Worm (Caenorhabditis elegans) whole organism, L4 larva: ENCODE results near the gene cosa-1.

Experiments used
- F10B5.3 ChIP-seq: sonication (generic microtip); optimal IDR thresholded peaks from 2 replicates; lab custom pipeline; 2016; ENCODE audit warnings: mild to moderate bottlenecking, missing genetic modification characterization, missing compliant biosample characterization
- F26F4.8 ChIP-seq: fragments of 200-800 bp; sonication (Bioruptor generic); conservative IDR thresholded peaks from 2 replicates; pipeline ENCODE4 v1.3.6; 2022; ENCODE audit warnings: missing genetic modification characterization, missing compliant biosample characterization
- F44E2.7 ChIP-seq: fragments of 200-800 bp; sonication (Bioruptor generic); IDR thresholded peaks from 2 replicates; pipeline ENCODE4 v2.1.2; 2022; ENCODE audit warnings: missing genetic modification characterization, missing compliant biosample characterization
- F49E8.2 ChIP-seq: sonication (generic microtip); optimal IDR thresholded peaks from 2 replicates; lab custom pipeline; 2016; ENCODE audit warnings: missing compliant biosample characterization, mild to moderate bottlenecking, missing genetic modification characterization, borderline replicate concordance
- R02D3.7 ChIP-seq: fragments of 150-350 bp; sonication (generic microtip); optimal IDR thresholded peaks from 3 replicates; lab custom pipeline; 2014; ENCODE audit warnings: missing biosample characterization, missing genetic modification characterization
- T26A8.4 ChIP-seq: fragments of 200-800 bp; sonication (Bioruptor generic); IDR thresholded peaks from 2 replicates; pipeline ENCODE4 v1.3.6; 2022; ENCODE audit warnings: missing genetic modification characterization, missing compliant biosample characterization
- Y105C5A.15 ChIP-seq: fragments of 200-800 bp; sonication (Bioruptor generic); IDR thresholded peaks from 2 replicates; pipeline ENCODE4 v1.3.6; 2022; ENCODE audit warnings: missing genetic modification characterization, missing compliant biosample characterization
- ZK337.2 ChIP-seq: fragments of 200-800 bp; sonication (Bioruptor generic); IDR thresholded peaks from 2 replicates; pipeline ENCODE4 v1.3.6; 2022; ENCODE audit warnings: missing genetic modification reagents, missing genetic modification characterization, missing compliant biosample characterization
- aha-1 ChIP-seq: fragments of 150-350 bp; peaks from one replicate; lab custom pipeline; 2014; ENCODE audit warnings: missing biosample characterization, missing genetic modification characterization
- ama-1 ChIP-seq: fragments of 150-350 bp; optimal IDR thresholded peaks from 2 replicates; lab custom pipeline; 2014; ENCODE audit warnings: inconsistent platforms, mixed read lengths
- attf-4 ChIP-seq: sonication (generic microtip); optimal IDR thresholded peaks from 3 replicates; lab custom pipeline; 2017; ENCODE audit warnings: missing biosample characterization, missing genetic modification characterization
- ceh-20 ChIP-seq: fragments of 200-800 bp; sonication (Bioruptor generic); IDR thresholded peaks from 2 replicates; pipeline ENCODE4 v1.3.6; 2022; ENCODE audit warnings: missing genetic modification reagents, missing genetic modification characterization, missing compliant biosample characterization
- ceh-28 ChIP-seq: fragments of 150-350 bp; optimal IDR thresholded peaks from 2 replicates; lab custom pipeline; 2014; ENCODE audit warnings: missing biosample characterization, missing genetic modification reagents, missing genetic modification characterization
- ceh-44 ChIP-seq: fragments of 200-800 bp; sonication (Bioruptor generic); IDR thresholded peaks from 2 replicates; pipeline ENCODE4 v1.3.6; 2022; ENCODE audit warnings: missing genetic modification reagents, missing genetic modification characterization, missing compliant biosample characterization
- ces-1 ChIP-seq: fragments of 150-350 bp; sonication (generic microtip); optimal IDR thresholded peaks from 4 replicates; lab custom pipeline; 2014; ENCODE audit warnings: missing biosample characterization, missing genetic modification reagents, missing genetic modification characterization
- cey-2 ChIP-seq: sonication (generic microtip); optimal IDR thresholded peaks from 3 replicates; lab custom pipeline; 2017; ENCODE audit warnings: missing genetic modification characterization, mild to moderate bottlenecking, missing compliant biosample characterization, antibody characterized with exemption, borderline replicate concordance; ENCODE audit not compliant: insufficient read depth
- daf-16 ChIP-seq, 3 experiments: sonication (generic microtip); optimal IDR thresholded peaks; 2 replicates each; lab custom pipeline; 2016 to 2017; ENCODE audit warnings: missing genetic modification characterization in 3 of 3, missing genetic modification reagents in 3 of 3, mild to moderate bottlenecking in 2 of 3, missing compliant biosample characterization in 2 of 3, missing biosample characterization in 1 of 3, moderate library complexity in 1 of 3
- daf-8 ChIP-seq: fragments of 200-800 bp; sonication (Bioruptor generic); IDR thresholded peaks from 2 replicates; pipeline ENCODE4 v1.3.6; 2022; ENCODE audit warnings: missing genetic modification characterization, missing compliant biosample characterization
- dve-1 ChIP-seq: sonication (generic microtip); optimal IDR thresholded peaks from 2 replicates; lab custom pipeline; 2017; ENCODE audit warnings: antibody characterized with exemption, mild to moderate bottlenecking, missing genetic modification characterization, missing compliant biosample characterization; ENCODE audit not compliant: insufficient read depth
- egl-27 ChIP-seq: sonication (generic microtip); optimal IDR thresholded peaks from 3 replicates; lab custom pipeline; 2017; ENCODE audit warnings: missing biosample characterization, missing genetic modification reagents, missing genetic modification characterization
- fkh-10 ChIP-seq: fragments of 150-350 bp; optimal IDR thresholded peaks from 2 replicates; lab custom pipeline; 2014; ENCODE audit warnings: missing biosample characterization, missing genetic modification reagents, missing genetic modification characterization
- fos-1 ChIP-seq: fragments of 150-350 bp; optimal IDR thresholded peaks from 2 replicates; lab custom pipeline; 2014; ENCODE audit warnings: missing biosample characterization, missing genetic modification characterization
- gei-8 ChIP-seq: fragments of 200-800 bp; sonication (Bioruptor generic); optimal IDR thresholded peaks from 2 replicates; lab custom pipeline; 2018; ENCODE audit warnings: mild to moderate bottlenecking, missing genetic modification characterization, missing compliant biosample characterization
- hlh-11 ChIP-seq: fragments of 200-800 bp; sonication (Bioruptor generic); optimal IDR thresholded peaks from 2 replicates; lab custom pipeline; 2018; ENCODE audit warnings: mild to moderate bottlenecking, missing genetic modification characterization, missing compliant biosample characterization
- jun-1 ChIP-seq: fragments of 150-350 bp; optimal IDR thresholded peaks from 2 replicates; lab custom pipeline; 2014; ENCODE audit warnings: missing biosample characterization, missing genetic modification reagents, missing genetic modification characterization
- lin-1 ChIP-seq: fragments of 200-800 bp; sonication (Bioruptor generic); IDR thresholded peaks from 2 replicates; pipeline ENCODE4 v1.3.6; 2022; ENCODE audit warnings: missing genetic modification reagents, missing genetic modification characterization, missing compliant biosample characterization
- lin-13 ChIP-seq: fragments of 150-350 bp; optimal IDR thresholded peaks from 2 replicates; lab custom pipeline; 2014; ENCODE audit warnings: missing biosample characterization, missing genetic modification reagents, missing genetic modification characterization
- lin-29 ChIP-seq: fragments of 200-800 bp; sonication (Bioruptor generic); IDR thresholded peaks from 2 replicates; pipeline ENCODE4 v1.3.6; 2022; ENCODE audit warnings: missing genetic modification reagents, missing genetic modification characterization, missing compliant biosample characterization
- lin-38 ChIP-seq: fragments of 200-800 bp; sonication (Bioruptor generic); IDR thresholded peaks from 2 replicates; pipeline ENCODE4 v1.3.6; 2022; ENCODE audit warnings: missing genetic modification reagents, missing genetic modification characterization, missing compliant biosample characterization
- lsy-2 ChIP-seq, 2 experiments: fragments of 150-350 bp in 1 of 2; sonication (generic microtip) in 1 of 2; optimal IDR thresholded peaks; 2 replicates each; lab custom pipeline; 2014 to 2017; ENCODE audit warnings: missing biosample characterization in 2 of 2, missing genetic modification characterization in 2 of 2
- madf-5 ChIP-seq, 2 experiments: fragments of 200-800 bp; sonication (Bioruptor generic); IDR thresholded peaks; 2 replicates each; pipeline ENCODE4 v1.3.6; 2022; ENCODE audit warnings: missing compliant biosample characterization in 2 of 2, missing genetic modification characterization in 2 of 2
- mdl-1 ChIP-seq, 2 experiments: fragments of 150-350 bp in 1 of 2; sonication (generic microtip) in 1 of 2; optimal IDR thresholded peaks; 2 replicates each; lab custom pipeline; 2014 to 2017; ENCODE audit warnings: missing biosample characterization in 2 of 2, missing genetic modification characterization in 2 of 2
- mep-1 ChIP-seq: fragments of 150-350 bp; sonication (generic microtip); optimal IDR thresholded peaks from 3 replicates; lab custom pipeline; 2014; ENCODE audit warnings: missing biosample characterization, missing genetic modification characterization
- mxl-2 ChIP-seq: fragments of 200-800 bp; sonication (Bioruptor generic); conservative IDR thresholded peaks from 2 replicates; pipeline ENCODE4 v1.3.6; 2022; ENCODE audit warnings: missing genetic modification reagents, missing genetic modification characterization, missing compliant biosample characterization
- pha-4 ChIP-seq, 2 experiments: fragments of 150-350 bp in 1 of 2; fragments of 200-800 bp in 1 of 2; sonication (Bioruptor generic) in 1 of 2; IDR thresholded peaks in 1 of 2; optimal IDR thresholded peaks in 1 of 2; 2 replicates each; pipeline versions ENCODE4 v1.3.6 to Lab custom; 2014 to 2022; ENCODE audit warnings: missing genetic modification characterization in 2 of 2, missing genetic modification reagents in 2 of 2, missing biosample characterization in 1 of 2, missing compliant biosample characterization in 1 of 2
- rbr-2 ChIP-seq: sonication (generic microtip); optimal IDR thresholded peaks from 2 replicates; lab custom pipeline; 2016; ENCODE audit warnings: missing genotype, missing genetic modification characterization, missing compliant biosample characterization
- sdz-12 ChIP-seq: fragments of 200-800 bp; sonication (Bioruptor generic); optimal IDR thresholded peaks from 2 replicates; lab custom pipeline; 2018; ENCODE audit warnings: mild to moderate bottlenecking, missing genetic modification characterization, missing compliant biosample characterization
- set-16 ChIP-seq: fragments of 200-800 bp; sonication (Bioruptor generic); IDR thresholded peaks from 2 replicates; pipeline ENCODE4 v1.3.6; 2022; ENCODE audit warnings: missing genetic modification reagents, missing genetic modification characterization, missing compliant biosample characterization
- skn-1 ChIP-seq: fragments of 150-350 bp; optimal IDR thresholded peaks from 2 replicates; lab custom pipeline; 2014; ENCODE audit warnings: missing biosample characterization, missing genetic modification characterization
- snpc-1.2 ChIP-seq: fragments of 200-800 bp; sonication (Bioruptor generic); IDR thresholded peaks from 2 replicates; pipeline ENCODE4 v1.3.6; 2022; ENCODE audit warnings: missing genetic modification reagents, missing genetic modification characterization, missing compliant biosample characterization
- spr-1 ChIP-seq: sonication (generic microtip); optimal IDR thresholded peaks from 2 replicates; lab custom pipeline; 2016; ENCODE audit warnings: mild to moderate bottlenecking, missing genetic modification characterization, missing compliant biosample characterization
- tag-97 ChIP-seq: fragments of 200-800 bp; sonication (Bioruptor generic); IDR thresholded peaks from 2 replicates; pipeline ENCODE4 v1.3.6; 2022; ENCODE audit warnings: missing genetic modification characterization, missing compliant biosample characterization
- tra-1 ChIP-seq: fragments of 200-800 bp; sonication (Bioruptor generic); IDR thresholded peaks from 2 replicates; pipeline ENCODE4 v1.3.6; 2022; ENCODE audit warnings: missing genetic modification reagents, missing genetic modification characterization, missing compliant biosample characterization
- unc-130 ChIP-seq: sonication (generic microtip); optimal IDR thresholded peaks from 2 replicates; lab custom pipeline; 2016; ENCODE audit warnings: missing genetic modification reagents, missing genetic modification characterization, missing compliant biosample characterization
- unc-39 ChIP-seq: sonication (generic microtip); optimal IDR thresholded peaks from 2 replicates; lab custom pipeline; 2017; ENCODE audit warnings: missing biosample characterization, missing genetic modification characterization
- vab-7 ChIP-seq: fragments of 200-800 bp; sonication (Bioruptor generic); IDR thresholded peaks from 2 replicates; pipeline ENCODE4 v1.3.6; 2022; ENCODE audit warnings: missing genetic modification reagents, missing genetic modification characterization, missing compliant biosample characterization
- ztf-7 ChIP-seq: fragments of 150-350 bp; optimal IDR thresholded peaks from 2 replicates; lab custom pipeline; 2014; ENCODE audit warnings: missing biosample characterization, missing genetic modification characterization

The cosa-1 gene

DNA sequence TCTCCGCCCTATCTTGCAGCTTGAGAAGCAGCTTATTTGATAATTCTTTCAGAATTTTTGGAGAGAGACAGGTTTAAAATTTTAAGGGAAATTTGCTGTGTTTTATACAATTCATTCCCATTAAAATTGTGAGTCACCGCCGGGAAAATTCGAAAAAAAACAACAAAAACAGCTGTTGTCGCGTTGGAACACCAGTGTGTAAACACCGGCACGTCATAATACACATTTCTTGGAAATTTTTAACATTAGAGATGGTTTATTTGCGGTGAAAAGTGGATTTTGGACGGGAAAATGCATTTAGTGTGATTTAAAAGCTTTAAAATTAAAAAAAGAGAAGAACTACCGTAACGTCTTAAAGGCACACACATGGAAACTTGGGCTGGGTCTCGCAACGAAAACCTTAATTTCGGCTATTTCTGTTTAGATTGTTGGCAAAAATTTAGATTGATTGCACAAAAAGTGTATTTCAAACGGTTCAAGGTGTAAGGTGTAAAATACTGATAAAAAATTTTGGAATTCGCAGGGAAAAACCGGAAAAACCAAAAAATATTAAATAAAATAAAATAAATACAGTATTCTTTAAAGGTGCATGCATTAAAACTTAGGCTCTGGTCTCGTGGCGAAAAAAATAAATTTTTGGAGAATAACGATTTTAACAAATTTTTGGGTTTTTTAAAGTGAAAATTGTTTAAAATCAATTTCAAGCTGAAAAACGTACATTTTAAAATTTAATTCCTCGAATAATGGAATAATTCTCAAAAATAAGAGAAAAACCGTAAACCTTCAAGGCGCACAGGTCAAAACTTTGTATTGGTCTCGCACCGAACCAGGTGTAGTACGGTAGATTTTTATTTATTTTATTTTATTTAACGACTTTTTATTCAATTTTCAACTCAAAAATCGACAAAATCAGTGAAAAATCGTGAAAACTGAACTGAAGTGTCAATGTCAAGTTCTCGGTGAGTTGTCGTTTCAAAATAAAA is at the start of gene cosa-1:
Gene cosa-1, plus strand, starts transcription at position 896 of the 983 bp plus-strand sequence.
- TF ChIP-seq unc-39 (tag; lab: Kevin White, UChicago) (no peak), attf-4 (tag; lab: Kevin White, UChicago) (no peak), cey-2 (tag; lab: Kevin White, UChicago) (no peak), ceh-20 (GFP tag; lab: Robert Waterston, UW) (no peak), ces-1 (GFP tag; lab: Kevin White, UChicago) (no peak), F44E2.7 (GFP tag; lab: Robert Waterston, UW) (no peak), skn-1 (tag; lab: Kevin White, UChicago) (no peak), T26A8.4 (no peak), F10B5.3 (tag; lab: Kevin White, UChicago) (no peak), jun-1 (no peak), vab-7 (no peak), set-16 (GFP tag; lab: Robert Waterston, UW) (no peak), F26F4.8 (GFP tag; lab: Robert Waterston, UW) (no peak), lin-38 (GFP tag; lab: Robert Waterston, UW) (0 out of 2 replicates have a peak, but pooled peaks have one; percentile 28), lin-29 (GFP tag; lab: Robert Waterston, UW) (no peak), gei-8 (GFP tag; lab: Kevin White, UChicago) (no peak), ceh-28 (tag; lab: Kevin White, UChicago) (no peak), ztf-7 (tag; lab: Kevin White, UChicago) (no peak), lin-1 (no peak), R02D3.7 (tag; lab: Kevin White, UChicago) (no peak), unc-130 (peak; percentile 63), ceh-44 (GFP tag; lab: Robert Waterston, UW) (no peak), ZK337.2 (GFP tag; lab: Robert Waterston, UW) (no peak), tag-97 (GFP tag; lab: Robert Waterston, UW) (no peak), mdl-1 (tag; optimal IDR thresholded peaks at IDR 0.05; lab: Kevin White, UChicago) (no peak), rbr-2 (tag; lab: Kevin White, UChicago) (no peak), snpc-1.2 (GFP tag; lab: Robert Waterston, UW) (no peak), hlh-11 (tag; lab: Kevin White, UChicago) (peak; percentile 69), daf-8 (no peak), spr-1 (no peak), Y105C5A.15 (GFP tag; lab: Robert Waterston, UW) (no peak), mxl-2 (GFP tag; lab: Robert Waterston, UW) (no peak), mep-1 (tag; lab: Kevin White, UChicago) (no peak), egl-27 (tag; lab: Kevin White, UChicago) (no peak), ama-1 (lab: Kevin White, UChicago) (no peak), lsy-2 (tag; optimal IDR thresholded peaks at IDR 0.05; lab: Kevin White, UChicago) (no peak), dve-1 (tag; lab: Kevin White, UChicago) (peak; percentile 17), madf-5 (GFP tag; IDR thresholded peaks at IDR 0.05; lab: Robert Waterston, UW) (no peak), pha-4 (GFP tag; IDR thresholded peaks at IDR 0.05; lab: Robert Waterston, UW) (no peak), pha-4 (tag; optimal IDR thresholded peaks at IDR 0.05; lab: Kevin White, UChicago) (no peak), daf-16 (GFP tag; optimal IDR thresholded peaks at IDR 0.05; lab: Kevin White, UChicago) (peak in 1 of 2 experiments; percentile 13), daf-16 (tag; optimal IDR thresholded peaks at IDR 0.05; lab: Kevin White, UChicago) (no peak), aha-1 (tag; lab: Kevin White, UChicago) (no peak), F49E8.2 (tag; lab: Kevin White, UChicago) (peak; percentile 86), tra-1 (GFP tag; lab: Robert Waterston, UW) (no peak), fos-1 (tag; lab: Kevin White, UChicago) (no peak), fkh-10 (GFP tag; lab: Kevin White, UChicago) (no peak), sdz-12 (GFP tag; lab: Kevin White, UChicago) (no peak), lin-13 (no peak)
